Worm (Caenorhabditis elegans) whole organism, mixed stage, embryonic: ENCODE data around the gene Y48E1C.1.

Source experiments
- M03D4.4 ChIP-seq: sonication (generic microtip); optimal IDR thresholded peaks from 2 replicates; lab custom pipeline; 2017; ENCODE audit warnings: mild to moderate bottlenecking, missing genetic modification characterization, missing compliant biosample characterization
- blmp-1 ChIP-seq: fragments of 150-350 bp; optimal IDR thresholded peaks from 2 replicates; lab custom pipeline; 2014; ENCODE audit warnings: missing biosample characterization, missing genetic modification characterization
- ceh-39 ChIP-seq: fragments of 150-350 bp; optimal IDR thresholded peaks from 2 replicates; lab custom pipeline; 2014; ENCODE audit warnings: missing biosample characterization, missing genetic modification characterization
- ceh-43 ChIP-seq: fragments of 200-800 bp; sonication (Bioruptor generic); optimal IDR thresholded peaks from 2 replicates; lab custom pipeline; 2018; ENCODE audit warnings: mild to moderate bottlenecking, missing genetic modification characterization, moderate library complexity, missing compliant biosample characterization
- ces-1 ChIP-seq: fragments of 150-350 bp; optimal IDR thresholded peaks from 2 replicates; lab custom pipeline; 2014; ENCODE audit warnings: missing biosample characterization, missing genetic modification reagents, missing genetic modification characterization
- cnd-1 ChIP-seq: fragments of 200-800 bp; sonication (Bioruptor generic); optimal IDR thresholded peaks from 2 replicates; lab custom pipeline; 2018; ENCODE audit warnings: mild to moderate bottlenecking, missing genetic modification characterization, missing compliant biosample characterization
- drap-1 ChIP-seq: fragments of 200-800 bp; sonication (Bioruptor generic); optimal IDR thresholded peaks from 3 replicates; lab custom pipeline; 2018; ENCODE audit warnings: mild to moderate bottlenecking, missing genetic modification characterization, missing compliant biosample characterization
- elt-1 ChIP-seq: sonication (generic microtip); optimal IDR thresholded peaks from 2 replicates; lab custom pipeline; 2017; ENCODE audit warnings: missing genetic modification characterization, mild to moderate bottlenecking, missing compliant biosample characterization, antibody characterized with exemption, moderate library complexity, borderline replicate concordance; ENCODE audit not compliant: insufficient read depth
- elt-3 ChIP-seq: fragments of 150-350 bp; optimal IDR thresholded peaks from 2 replicates; lab custom pipeline; 2014; ENCODE audit warnings: missing biosample characterization, missing genetic modification characterization
- ham-2 ChIP-seq: fragments of 200-800 bp; sonication (Bioruptor generic); optimal IDR thresholded peaks from 2 replicates; lab custom pipeline; 2018; ENCODE audit warnings: mild to moderate bottlenecking, missing genetic modification characterization, missing compliant biosample characterization
- hlh-1 ChIP-seq: fragments of 150-350 bp; optimal IDR thresholded peaks from 2 replicates; lab custom pipeline; 2014; ENCODE audit warnings: missing biosample characterization, missing genetic modification reagents, missing genetic modification characterization
- lin-13 ChIP-seq: fragments of 150-350 bp; optimal IDR thresholded peaks from 2 replicates; lab custom pipeline; 2014; ENCODE audit warnings: missing biosample characterization, missing genetic modification characterization
- lin-32 ChIP-seq: fragments of 200-800 bp; sonication (Bioruptor generic); optimal IDR thresholded peaks from 2 replicates; lab custom pipeline; 2018; ENCODE audit warnings: mild to moderate bottlenecking, missing genetic modification characterization, missing compliant biosample characterization
- lsy-2 ChIP-seq: fragments of 150-350 bp; optimal IDR thresholded peaks from 2 replicates; lab custom pipeline; 2014; ENCODE audit warnings: missing biosample characterization, missing genetic modification characterization
- mab-5 ChIP-seq: fragments of 150-350 bp; optimal IDR thresholded peaks from 2 replicates; lab custom pipeline; 2014; ENCODE audit warnings: missing biosample characterization, missing genetic modification characterization
- mep-1 ChIP-seq: fragments of 150-350 bp; optimal IDR thresholded peaks from 2 replicates; lab custom pipeline; 2017; ENCODE audit warnings: missing biosample characterization, missing genetic modification reagents, missing genetic modification characterization, inconsistent platforms
- mls-2 ChIP-seq: sonication (generic microtip); optimal IDR thresholded peaks from 2 replicates; lab custom pipeline; 2016; ENCODE audit warnings: mild to moderate bottlenecking, missing genetic modification characterization, moderate library complexity, missing compliant biosample characterization
- nhr-12 ChIP-seq: fragments of 150-350 bp; optimal IDR thresholded peaks from 2 replicates; lab custom pipeline; 2014; ENCODE audit warnings: missing biosample characterization, missing genetic modification characterization
- nhr-2 ChIP-seq: fragments of 150-350 bp; optimal IDR thresholded peaks from 2 replicates; lab custom pipeline; 2014; ENCODE audit warnings: missing biosample characterization, missing genetic modification characterization
- nhr-237 ChIP-seq: fragments of 150-350 bp; optimal IDR thresholded peaks from 2 replicates; lab custom pipeline; 2014; ENCODE audit warnings: missing biosample characterization, missing genetic modification characterization
- nhr-28 ChIP-seq: fragments of 150-350 bp; optimal IDR thresholded peaks from 2 replicates; lab custom pipeline; 2014; ENCODE audit warnings: missing biosample characterization, missing genetic modification characterization
- nhr-76 ChIP-seq: sonication (generic microtip); optimal IDR thresholded peaks from 2 replicates; lab custom pipeline; 2017; ENCODE audit warnings: missing biosample characterization, missing genetic modification characterization
- pha-4 ChIP-seq: fragments of 150-350 bp; optimal IDR thresholded peaks from 2 replicates; lab custom pipeline; 2018; ENCODE audit warnings: missing biosample characterization, missing genetic modification reagents, missing genetic modification characterization
- sem-2 ChIP-seq: fragments of 200-800 bp; sonication (Bioruptor generic); optimal IDR thresholded peaks from 2 replicates; lab custom pipeline; 2018; ENCODE audit warnings: mild to moderate bottlenecking, missing genetic modification characterization, missing compliant biosample characterization
- snpc-4 ChIP-seq: fragments of 150-350 bp; optimal IDR thresholded peaks from 2 replicates; lab custom pipeline; 2014; ENCODE audit warnings: missing biosample characterization, missing genetic modification characterization
- sptf-1 ChIP-seq: sonication (generic microtip); optimal IDR thresholded peaks from 2 replicates; lab custom pipeline; 2017; ENCODE audit warnings: mild to moderate bottlenecking, missing genetic modification characterization, moderate library complexity, missing compliant biosample characterization
- tbx-8 ChIP-seq: fragments of 200-800 bp; sonication (Bioruptor generic); optimal IDR thresholded peaks from 2 replicates; lab custom pipeline; 2018; ENCODE audit warnings: mild to moderate bottlenecking, missing genetic modification characterization, moderate library complexity, missing compliant biosample characterization
- unc-120 ChIP-seq: sonication (generic microtip); optimal IDR thresholded peaks from 2 replicates; lab custom pipeline; 2017; ENCODE audit warnings: missing genetic modification characterization, missing compliant biosample characterization; ENCODE audit not compliant: poor library complexity, severe bottlenecking
- unc-39 ChIP-seq: fragments of 150-350 bp; optimal IDR thresholded peaks from 2 replicates; lab custom pipeline; 2014; ENCODE audit warnings: missing biosample characterization, missing genetic modification characterization
- unc-62 ChIP-seq: fragments of 150-350 bp; optimal IDR thresholded peaks from 2 replicates; lab custom pipeline; 2014; ENCODE audit warnings: missing biosample characterization, missing genetic modification reagents, missing genetic modification characterization
- zip-8 ChIP-seq: fragments of 150-350 bp; optimal IDR thresholded peaks from 2 replicates; lab custom pipeline; 2014; ENCODE audit warnings: missing biosample characterization, missing genetic modification characterization
- ztf-11 ChIP-seq: fragments of 150-350 bp; optimal IDR thresholded peaks from 2 replicates; lab custom pipeline; 2014; ENCODE audit warnings: missing biosample characterization, missing genetic modification characterization

Gene Y48E1C.1

DNA sequence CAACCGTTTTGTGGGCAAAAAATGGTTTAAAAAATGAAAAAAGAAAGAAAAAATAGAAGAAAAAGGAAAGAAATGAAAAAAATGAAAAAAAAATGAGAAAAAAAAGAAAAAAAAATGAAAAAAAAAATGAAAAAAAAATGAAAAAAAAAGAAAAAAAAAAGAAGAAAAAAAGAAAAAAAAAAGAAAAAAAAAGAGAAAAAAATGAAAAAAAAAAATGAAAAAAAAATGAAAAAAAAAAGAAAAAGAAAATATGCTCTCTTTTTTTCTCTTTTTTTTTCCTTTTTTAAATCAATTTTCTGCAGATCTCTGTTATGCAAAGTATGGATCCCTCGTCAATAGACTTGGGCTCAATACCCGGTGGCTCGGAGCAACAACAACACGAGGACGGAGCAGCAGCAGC, 9.0 kb upstream of the Y48E1C.1 start, which contains the start of gene efl-2:
Gene efl-2 (plus strand): TSS at position 301 of the 400 bp plus-strand sequence.
- TF ChIP-seq pha-4 (tag; lab: Kevin White, UChicago) (no peak), ces-1 (GFP tag; lab: Kevin White, UChicago) (no peak), ham-2 (GFP tag; lab: Kevin White, UChicago) (no peak), lin-13 (tag; lab: Kevin White, UChicago) (no peak), mab-5 (tag; lab: Kevin White, UChicago) (no peak), unc-120 (tag; lab: Kevin White, UChicago) (no peak), tbx-8 (no peak), mls-2 (no peak), nhr-76 (tag; lab: Kevin White, UChicago) (no peak), ztf-11 (tag; lab: Kevin White, UChicago) (no peak), nhr-237 (no peak), lsy-2 (tag; lab: Kevin White, UChicago) (no peak), drap-1 (no peak), cnd-1 (tag; lab: Kevin White, UChicago) (no peak), zip-8 (tag; lab: Kevin White, UChicago) (no peak), ceh-39 (tag; lab: Kevin White, UChicago) (no peak)
- TF ChIP-seq, all 35 proteins: peak for 0

DNA sequence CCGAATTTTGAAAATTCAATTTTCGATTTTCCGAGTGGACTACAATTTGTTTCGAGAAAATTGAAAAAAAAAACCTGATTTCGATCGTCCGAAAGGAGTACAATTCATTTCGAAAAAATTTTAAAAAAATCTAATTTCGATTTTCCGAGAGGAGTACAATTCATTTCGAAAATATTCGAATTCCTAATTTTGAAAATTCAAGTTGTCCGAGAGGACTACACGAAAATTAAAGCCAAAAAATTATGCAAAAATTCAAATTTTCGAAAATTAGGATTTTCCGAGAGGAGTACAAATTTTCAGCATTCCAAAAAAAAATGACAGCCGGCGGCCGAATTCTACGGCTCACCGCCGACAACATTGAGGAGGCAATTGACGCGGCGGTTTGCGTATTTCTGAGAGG, 2.5 kb upstream of the Y48E1C.1 start, which contains the start of gene Y48C3A.18:
Gene Y48C3A.18 (plus strand): TSS at position 301 of the 400 bp plus-strand sequence.
- no peak for TF ChIP-seq lin-32 (GFP tag; lab: Kevin White, UChicago)
- no peak for TF ChIP-seq elt-3
- TF ChIP-seq nhr-28 (tag; lab: Kevin White, UChicago), result no peak
- no peak for TF ChIP-seq unc-120 (tag; lab: Kevin White, UChicago)
- TF ChIP-seq cnd-1 (tag; lab: Kevin White, UChicago), result no peak
- no peak for TF ChIP-seq mls-2
- no peak for TF ChIP-seq lin-13 (tag; lab: Kevin White, UChicago)
- TF ChIP-seq nhr-12 (tag; lab: Kevin White, UChicago), result no peak
- no peak for TF ChIP-seq unc-39 (tag; lab: Kevin White, UChicago)
- TF ChIP-seq ztf-11 (tag; lab: Kevin White, UChicago), result no peak
- no peak for TF ChIP-seq sptf-1 (tag; lab: Kevin White, UChicago)
- no peak for TF ChIP-seq sem-2 (GFP tag; lab: Kevin White, UChicago)
- TF ChIP-seq snpc-4 (tag; lab: Kevin White, UChicago), result no peak
- TF ChIP-seq hlh-1 (tag; lab: Kevin White, UChicago), result no peak
- no peak for TF ChIP-seq nhr-76 (tag; lab: Kevin White, UChicago)
- TF ChIP-seq nhr-2 (tag; lab: Kevin White, UChicago), result no peak
- no peak for TF ChIP-seq M03D4.4 (tag; lab: Kevin White, UChicago)
- no peak for TF ChIP-seq unc-62 (GFP tag; lab: Kevin White, UChicago)

DNA sequence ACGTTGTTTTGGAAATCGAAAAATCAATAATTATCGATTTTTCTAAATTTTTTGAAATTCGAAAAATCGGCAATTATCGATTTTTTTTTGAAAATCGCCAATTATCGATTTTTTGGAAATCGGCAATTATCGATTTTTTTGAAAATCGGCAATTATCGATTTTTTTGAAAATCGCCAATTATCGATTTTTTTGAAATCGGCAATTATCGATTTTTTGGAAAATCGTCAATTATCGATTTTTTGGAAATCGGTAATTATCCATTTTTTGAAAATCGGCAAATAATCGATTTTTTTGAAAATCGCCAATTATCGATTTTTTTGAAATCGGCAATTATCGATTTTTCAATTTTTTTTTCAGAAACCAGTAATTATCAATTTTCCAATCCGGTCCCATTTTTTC, 708 bp upstream of the Y48E1C.1 start:
- no peak for TF ChIP-seq elt-1 (tag; lab: Kevin White, UChicago)
- no peak for TF ChIP-seq nhr-237
- no peak for TF ChIP-seq lin-32 (GFP tag; lab: Kevin White, UChicago)
- TF ChIP-seq ceh-39 (tag; lab: Kevin White, UChicago), result peak; percentile 14
- peak; percentile 90 for TF ChIP-seq ceh-43 (GFP tag; lab: Kevin White, UChicago)
- TF ChIP-seq blmp-1 (tag; lab: Kevin White, UChicago), result no peak

DNA sequence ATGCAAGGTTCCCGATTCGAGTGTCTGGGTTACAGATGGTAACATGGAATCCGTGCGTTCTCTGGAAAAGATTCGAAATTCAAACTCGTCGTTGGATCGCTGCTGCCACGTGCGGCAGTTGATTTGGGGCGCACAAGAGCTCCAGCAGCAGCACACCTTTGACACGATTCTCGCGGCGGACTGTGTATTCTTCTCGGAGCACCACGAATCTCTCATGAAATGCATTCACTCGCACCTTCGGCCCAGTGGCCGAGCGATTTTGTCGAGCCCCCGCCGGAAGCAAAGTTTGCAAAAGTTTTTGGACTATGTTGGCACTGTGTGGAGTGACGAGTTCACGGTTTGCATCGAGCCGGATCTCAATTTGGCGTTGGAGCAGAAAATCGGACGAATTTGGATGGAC, 1.7 kb downstream of the Y48E1C.1 start:
- TF ChIP-seq zip-8 (tag; lab: Kevin White, UChicago) (no peak), M03D4.4 (tag; lab: Kevin White, UChicago) (no peak), blmp-1 (tag; lab: Kevin White, UChicago) (no peak), unc-39 (tag; lab: Kevin White, UChicago) (no peak), ceh-43 (GFP tag; lab: Kevin White, UChicago) (no peak), cnd-1 (tag; lab: Kevin White, UChicago) (no peak), nhr-28 (tag; lab: Kevin White, UChicago) (no peak), mep-1 (tag; lab: Kevin White, UChicago) (no peak), unc-62 (GFP tag; lab: Kevin White, UChicago) (no peak), elt-1 (tag; lab: Kevin White, UChicago) (no peak), ceh-39 (tag; lab: Kevin White, UChicago) (no peak), tbx-8 (no peak), mab-5 (tag; lab: Kevin White, UChicago) (no peak), elt-3 (no peak), sptf-1 (tag; lab: Kevin White, UChicago) (no peak)
